Worm (Caenorhabditis elegans): Measurements from ENCODE around the gene C53A5.2.

DNA sequence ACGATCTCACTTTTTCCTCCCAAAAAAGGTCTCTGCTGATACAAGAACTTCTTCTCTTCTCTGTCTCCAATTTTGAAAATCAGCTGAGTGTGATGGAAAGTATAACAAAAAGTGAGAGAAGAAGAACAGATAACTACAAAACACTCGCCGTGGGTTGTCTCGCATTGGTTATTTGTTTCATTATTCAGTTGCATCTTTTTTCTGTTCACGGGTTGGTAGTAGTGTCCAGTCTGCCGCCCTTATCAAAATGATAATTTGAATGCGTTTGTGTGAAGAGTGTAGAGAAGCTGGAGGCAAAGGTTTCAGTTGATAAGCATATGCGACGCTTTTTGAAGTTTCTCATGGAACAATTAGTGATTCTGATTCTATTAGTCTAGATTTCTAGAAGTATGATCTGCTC is 19.9 kb downstream of the C53A5.2 start:
- TF ChIP-seq snpc-4 (tag; optimal IDR thresholded peaks at IDR 0.05) (no peak), mep-1 (tag; optimal IDR thresholded peaks at IDR 0.05) (no peak)
